Fruit fly (Drosophila melanogaster) whole organism, pupa: Measurements from ENCODE around the gene CG17141.
A peak's percentile ranks its signal among the peaks of the same experiment; 100 is the strongest.

Experiments
- CG12605 ChIP-seq: fragments of 200-800 bp; sonication (Bioruptor generic); IDR thresholded peaks from 2 replicates; pipeline ENCODE4 v1.3.6; 2022; ENCODE audit warnings: missing biosample characterization, missing genetic modification characterization
- CG13204 ChIP-seq: fragments of 200-800 bp; sonication (Bioruptor generic); optimal IDR thresholded peaks from 2 replicates; lab custom pipeline; 2018; ENCODE audit warnings: missing biosample characterization, mild to moderate bottlenecking, missing genetic modification characterization, moderate library complexity
- CG15710 ChIP-seq: fragments of 200-800 bp; sonication (Bioruptor generic); optimal IDR thresholded peaks from 2 replicates; lab custom pipeline; 2018; ENCODE audit warnings: missing biosample characterization, mild to moderate bottlenecking, missing genetic modification characterization, moderate library complexity
- CG17806 ChIP-seq: fragments of 200-800 bp; sonication (Bioruptor generic); optimal IDR thresholded peaks from 2 replicates; lab custom pipeline; 2018; ENCODE audit warnings: missing biosample characterization, mild to moderate bottlenecking, missing genetic modification characterization, moderate library complexity
- CG32121 ChIP-seq: fragments of 200-800 bp; sonication (Bioruptor generic); IDR thresholded peaks from 2 replicates; pipeline ENCODE4 v1.3.6; 2022; ENCODE audit warnings: missing biosample characterization, missing genetic modification characterization
- CG4496 ChIP-seq: fragments of 200-800 bp; sonication (Bioruptor generic); IDR thresholded peaks from 3 replicates; pipeline ENCODE4 v1.3.6; 2022; ENCODE audit warnings: missing biosample characterization, missing genetic modification characterization
- CG8159 ChIP-seq: fragments of 200-800 bp; sonication (Bioruptor generic); optimal IDR thresholded peaks from 3 replicates; lab custom pipeline; 2018; ENCODE audit warnings: missing biosample characterization, mild to moderate bottlenecking, missing genetic modification characterization, moderate library complexity
- CG9948 ChIP-seq: fragments of 200-800 bp; sonication (Bioruptor generic); optimal IDR thresholded peaks from 2 replicates; lab custom pipeline; 2018; ENCODE audit warnings: missing biosample characterization, mild to moderate bottlenecking, missing genetic modification characterization, moderate library complexity
- D1 ChIP-seq: fragments of 200-800 bp; sonication (Bioruptor generic); optimal IDR thresholded peaks from 2 replicates; lab custom pipeline; 2018; ENCODE audit warnings: missing biosample characterization, mild to moderate bottlenecking, missing genetic modification characterization, moderate library complexity
- EcR ChIP-seq: fragments of 200-800 bp; sonication (Bioruptor generic); optimal IDR thresholded peaks from 3 replicates; lab custom pipeline; 2019; ENCODE audit warnings: missing biosample characterization, missing genetic modification characterization, mild to moderate bottlenecking, moderate library complexity, missing genetic modification reagents
- Pif1A ChIP-seq: fragments of 200-800 bp; sonication (Bioruptor generic); optimal IDR thresholded peaks from 3 replicates; lab custom pipeline; 2016; ENCODE audit warnings: missing biosample characterization, missing genetic modification characterization
- Snoo ChIP-seq: fragments of 200-800 bp; sonication (Bioruptor generic); optimal IDR thresholded peaks from 3 replicates; lab custom pipeline; 2017; ENCODE audit warnings: missing biosample characterization, mild to moderate bottlenecking, missing genetic modification characterization, inconsistent platforms
- fd96Ca ChIP-seq: fragments of 200-800 bp; sonication (Bioruptor generic); IDR thresholded peaks from 3 replicates; pipeline ENCODE4 v1.3.6; 2022; ENCODE audit warnings: missing biosample characterization, missing genetic modification characterization
- gl ChIP-seq: fragments of 200-800 bp; sonication (Bioruptor generic); optimal IDR thresholded peaks from 2 replicates; lab custom pipeline; 2018; ENCODE audit warnings: missing biosample characterization, mild to moderate bottlenecking, missing genetic modification characterization
- rn ChIP-seq: fragments of 200-800 bp; sonication (Bioruptor generic); IDR thresholded peaks from 2 replicates; pipeline ENCODE4 v1.3.6; 2022; ENCODE audit warnings: missing biosample characterization, missing genetic modification characterization

Gene CG17141

DNA sequence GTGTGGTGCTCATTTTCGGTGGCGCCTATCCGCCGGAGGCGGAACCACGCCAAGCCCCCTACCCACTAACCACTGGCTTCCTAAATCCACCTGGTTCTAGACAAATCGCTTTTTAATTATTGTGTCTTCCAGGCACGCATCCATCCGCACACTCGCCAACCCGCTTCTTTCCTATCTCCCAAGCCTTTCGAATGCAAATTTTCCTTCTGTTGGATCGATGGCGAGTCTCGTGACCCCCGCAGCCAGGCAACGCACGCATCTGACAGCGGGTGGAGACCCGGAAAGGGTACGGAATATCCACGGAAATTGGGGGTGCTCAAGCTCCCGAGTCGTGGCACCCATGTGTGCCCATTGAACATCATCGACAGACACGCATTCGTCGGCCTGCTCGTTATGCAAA lies 40.2 kb downstream of the CG17141 start, which contains the start of gene CG13842:
Gene CG13842 (minus strand): TSS at position 101 of the 400 bp plus-strand sequence.
- TF ChIP-seq D1 (tag; lab: Kevin White, UChicago) (no peak), CG12605 (GFP tag; lab: Robert Waterston, UW) (no peak), rn (no peak), CG15710 (tag; lab: Kevin White, UChicago) (no peak), CG13204 (GFP tag; lab: Kevin White, UChicago) (no peak), CG9948 (tag; lab: Kevin White, UChicago) (no peak)

DNA sequence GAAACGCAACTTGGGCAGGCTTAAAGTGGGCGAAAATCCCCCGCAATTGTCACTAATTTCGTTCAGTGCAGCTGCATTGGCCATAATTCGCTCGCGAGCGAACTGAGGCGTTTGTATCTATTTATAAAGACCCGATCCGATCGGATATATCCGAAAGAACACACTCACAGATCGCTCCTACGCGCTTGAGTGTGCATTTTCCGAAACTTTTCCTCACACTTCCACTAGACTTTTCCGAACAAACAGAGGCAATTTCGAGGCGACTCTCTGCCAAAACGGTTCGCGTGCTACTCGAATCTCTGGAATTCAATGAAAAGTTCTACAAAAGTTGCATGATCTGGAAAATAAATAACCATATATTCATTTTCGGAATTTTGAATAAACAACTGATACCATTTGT lies 45.6 kb downstream of the CG17141 start, which contains the start of the genes CG6972 and CCAP:
Gene CG6972 (plus strand): TSS at position 215 of the 400 bp plus-strand sequence.
Gene CCAP (minus strand): TSS at position 292 of the 400 bp plus-strand sequence.
- no peak for TF ChIP-seq Snoo
- TF ChIP-seq CG32121 (GFP tag; lab: Robert Waterston, UW), result 0 out of 2 replicates have a peak, but pooled peaks have one; percentile 28

DNA sequence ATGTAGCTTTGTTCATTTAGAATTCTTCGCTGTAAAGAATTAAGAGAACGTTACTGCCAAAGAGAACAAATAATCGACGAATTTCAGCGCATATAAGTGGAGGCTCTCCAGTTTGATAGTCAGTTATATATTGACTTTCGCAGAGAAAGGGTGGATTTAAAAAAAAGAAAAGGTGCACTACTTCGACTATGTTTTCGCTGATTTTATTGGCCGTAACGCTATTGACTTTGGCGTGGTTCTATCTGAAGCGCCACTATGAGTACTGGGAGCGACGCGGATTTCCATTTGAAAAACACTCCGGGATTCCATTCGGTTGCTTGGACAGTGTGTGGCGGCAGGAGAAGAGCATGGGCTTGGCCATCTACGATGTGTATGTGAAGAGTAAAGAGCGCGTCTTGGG lies 49.2 kb downstream of the CG17141 start, which contains the start of gene Cyp6d4:
Gene Cyp6d4 (plus strand): TSS at position 112 of the 400 bp plus-strand sequence.
- TF ChIP-seq Pif1A (no peak), fd96Ca (GFP tag; lab: Robert Waterston, UW) (no peak), gl (no peak), CG4496 (GFP tag; lab: Robert Waterston, UW) (no peak), rn (no peak), CG8159 (tag; lab: Kevin White, UChicago) (no peak), CG13204 (GFP tag; lab: Kevin White, UChicago) (no peak), CG17806 (tag; lab: Kevin White, UChicago) (no peak), EcR (GFP tag; lab: Kevin White, UChicago) (no peak), CG32121 (GFP tag; lab: Robert Waterston, UW) (no peak), Snoo (no peak), CG9948 (tag; lab: Kevin White, UChicago) (no peak), D1 (tag; lab: Kevin White, UChicago) (no peak)
